Worm (Caenorhabditis elegans) whole organism, mixed stage, embryonic: Measurements from ENCODE around the gene sru-31.

ENCODE experiments used
- blmp-1 ChIP-seq: fragments of 150-350 bp; optimal IDR thresholded peaks from 2 replicates; lab custom pipeline; 2014; ENCODE audit warnings: missing biosample characterization, missing genetic modification characterization
- elt-1 ChIP-seq: sonication (generic microtip); optimal IDR thresholded peaks from 2 replicates; lab custom pipeline; 2017; ENCODE audit warnings: missing genetic modification characterization, mild to moderate bottlenecking, missing compliant biosample characterization, antibody characterized with exemption, moderate library complexity, borderline replicate concordance; ENCODE audit not compliant: insufficient read depth
- elt-3 ChIP-seq: fragments of 150-350 bp; optimal IDR thresholded peaks from 2 replicates; lab custom pipeline; 2014; ENCODE audit warnings: missing biosample characterization, missing genetic modification characterization
- lsy-2 ChIP-seq: fragments of 150-350 bp; optimal IDR thresholded peaks from 2 replicates; lab custom pipeline; 2014; ENCODE audit warnings: missing biosample characterization, missing genetic modification characterization
- mab-5 ChIP-seq: fragments of 150-350 bp; optimal IDR thresholded peaks from 2 replicates; lab custom pipeline; 2014; ENCODE audit warnings: missing biosample characterization, missing genetic modification characterization
- nhr-12 ChIP-seq: fragments of 150-350 bp; optimal IDR thresholded peaks from 2 replicates; lab custom pipeline; 2014; ENCODE audit warnings: missing biosample characterization, missing genetic modification characterization
- nhr-237 ChIP-seq: fragments of 150-350 bp; optimal IDR thresholded peaks from 2 replicates; lab custom pipeline; 2014; ENCODE audit warnings: missing biosample characterization, missing genetic modification characterization
- nhr-76 ChIP-seq: sonication (generic microtip); optimal IDR thresholded peaks from 2 replicates; lab custom pipeline; 2017; ENCODE audit warnings: missing biosample characterization, missing genetic modification characterization
- pha-4 ChIP-seq: fragments of 150-350 bp; optimal IDR thresholded peaks from 2 replicates; lab custom pipeline; 2018; ENCODE audit warnings: missing biosample characterization, missing genetic modification reagents, missing genetic modification characterization
- unc-39 ChIP-seq: fragments of 150-350 bp; optimal IDR thresholded peaks from 2 replicates; lab custom pipeline; 2014; ENCODE audit warnings: missing biosample characterization, missing genetic modification characterization

DNA sequence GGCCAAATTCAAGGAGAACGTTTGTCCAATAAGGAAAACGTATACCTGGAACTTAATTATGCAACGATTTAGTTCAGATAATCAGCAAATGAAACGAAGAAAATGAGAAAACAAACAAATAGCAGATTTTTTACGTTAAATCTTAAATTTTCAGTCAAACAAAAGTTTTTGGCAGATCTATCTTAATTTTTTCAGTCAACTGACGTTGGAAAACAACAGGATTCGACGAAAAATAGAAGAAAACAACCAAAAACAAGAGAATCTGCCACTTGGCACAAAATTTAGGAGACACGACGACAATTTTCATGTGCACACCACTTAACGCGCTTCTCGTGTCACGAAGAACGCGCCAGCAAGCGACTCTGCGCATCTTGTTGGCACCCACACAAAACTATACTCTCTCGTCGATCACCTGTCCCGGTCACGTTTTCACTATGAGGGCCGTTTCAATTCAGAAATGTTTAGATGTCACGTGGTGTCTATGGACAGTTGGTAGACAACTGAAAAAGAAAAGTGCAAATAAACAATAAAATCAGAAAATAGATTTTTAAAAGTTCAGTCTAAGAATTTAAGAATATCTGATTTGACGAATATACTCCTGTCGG is 26.7 kb upstream of the sru-31 start, which contains the start of gene ztf-7:
- TF ChIP-seq nhr-12 (tag; lab: Kevin White, UChicago) (no peak), unc-39 (tag; lab: Kevin White, UChicago) (no peak), lsy-2 (no peak), nhr-237 (tag; lab: Kevin White, UChicago) (peak; percentile 42), elt-3 (no peak), mab-5 (no peak), pha-4 (tag; lab: Kevin White, UChicago) (peak; percentile 84), elt-1 (tag; lab: Kevin White, UChicago) (no peak), blmp-1 (tag; lab: Kevin White, UChicago) (no peak), nhr-76 (tag; lab: Kevin White, UChicago) (no peak)
